Fruit fly (Drosophila melanogaster) whole organism, embryonic: ENCODE measurements around the gene Fbw5.

Experiments used
- Antp ChIP-seq: fragments of 200-800 bp; sonication (Bioruptor generic); optimal IDR thresholded peaks from 3 replicates; lab custom pipeline; 2016; ENCODE audit warnings: missing biosample characterization, missing genetic modification characterization
- Asciz ChIP-seq: fragments of 200-800 bp; sonication (Bioruptor generic); optimal IDR thresholded peaks from 2 replicates; lab custom pipeline; 2017; ENCODE audit warnings: missing biosample characterization, mild to moderate bottlenecking, missing genetic modification characterization, missing genetic modification reagents
- CG1024 ChIP-seq: fragments of 200-800 bp; sonication (Bioruptor generic); IDR thresholded peaks from 2 replicates; pipeline ENCODE4 v1.3.6; 2022; ENCODE audit warnings: missing biosample characterization, missing genetic modification characterization
- CG12744 ChIP-seq: fragments of 200-800 bp; sonication (Bioruptor generic); optimal IDR thresholded peaks from 2 replicates; lab custom pipeline; 2016; ENCODE audit warnings: missing biosample characterization, missing genetic modification characterization
- CG12769 ChIP-seq: fragments of 200-800 bp; sonication (Bioruptor generic); optimal IDR thresholded peaks from 2 replicates; lab custom pipeline; 2019; ENCODE audit warnings: missing biosample characterization, mild to moderate bottlenecking, missing genetic modification characterization, moderate library complexity
- CG13123 ChIP-seq: fragments of 200-800 bp; sonication (Bioruptor generic); optimal IDR thresholded peaks from 2 replicates; lab custom pipeline; 2016; ENCODE audit warnings: missing biosample characterization, missing genetic modification characterization
- CG14667 ChIP-seq: fragments of 200-800 bp; sonication (Bioruptor generic); IDR thresholded peaks from 2 replicates; pipeline ENCODE4 v1.3.6; 2022; ENCODE audit warnings: missing biosample characterization, missing genetic modification characterization
- CG17328 ChIP-seq: fragments of 200-800 bp; sonication (Bioruptor generic); IDR thresholded peaks from 2 replicates; pipeline ENCODE4 v1.3.6; 2022; ENCODE audit warnings: missing biosample characterization, missing genetic modification characterization
- CG2129 ChIP-seq: fragments of 200-800 bp; sonication (Bioruptor generic); IDR thresholded peaks from 2 replicates; pipeline ENCODE4 v1.3.6; 2022; ENCODE audit warnings: missing biosample characterization, missing genetic modification characterization; ENCODE audit not compliant: partially characterized antibody
- CG2712 ChIP-seq: fragments of 200-800 bp; optimal IDR thresholded peaks from 3 replicates; lab custom pipeline; 2019; ENCODE audit warnings: missing biosample characterization, mild to moderate bottlenecking, missing genetic modification characterization, moderate library complexity
- CG2889 ChIP-seq: fragments of 200-800 bp; sonication (Bioruptor generic); IDR thresholded peaks from 3 replicates; pipeline ENCODE4 v1.3.6; 2022; ENCODE audit warnings: missing biosample characterization, missing genetic modification characterization
- CG30020 ChIP-seq: fragments of 200-800 bp; optimal IDR thresholded peaks from 2 replicates; lab custom pipeline; 2019; ENCODE audit warnings: missing biosample characterization, mild to moderate bottlenecking, missing genetic modification characterization, moderate library complexity
- CG32767 ChIP-seq: fragments of 200-800 bp; sonication (Bioruptor generic); IDR thresholded peaks from 2 replicates; pipeline ENCODE4 v1.3.6; 2022; ENCODE audit warnings: missing biosample characterization, missing genetic modification characterization
- CG33557 ChIP-seq: fragments of 200-800 bp; sonication (Bioruptor generic); optimal IDR thresholded peaks from 2 replicates; lab custom pipeline; 2019; ENCODE audit warnings: missing biosample characterization, mild to moderate bottlenecking, missing genetic modification characterization, moderate library complexity
- CG34224 ChIP-seq: fragments of 200-800 bp; sonication (Bioruptor generic); IDR thresholded peaks from 3 replicates; pipeline ENCODE4 v1.3.6; 2022; ENCODE audit warnings: missing biosample characterization, missing genetic modification characterization; ENCODE audit not compliant: partially characterized antibody
- CG3726 ChIP-seq: fragments of 200-800 bp; sonication (Bioruptor generic); IDR thresholded peaks from 3 replicates; pipeline ENCODE4, ENCODE4 v1.3.6; 2022; ENCODE audit warnings: missing biosample characterization, missing genetic modification characterization
- CG3838 ChIP-seq: fragments of 200-800 bp; sonication (Bioruptor generic); optimal IDR thresholded peaks from 3 replicates; lab custom pipeline; 2016; ENCODE audit warnings: missing biosample characterization, missing genetic modification characterization
- CG6272 ChIP-seq: fragments of 200-800 bp; sonication (Bioruptor generic); IDR thresholded peaks from 2 replicates; pipeline ENCODE4 v1.3.6; 2022; ENCODE audit warnings: missing biosample characterization, missing genetic modification characterization
- CG6683 ChIP-seq: fragments of 200-800 bp; sonication (Bioruptor generic); optimal IDR thresholded peaks from 2 replicates; lab custom pipeline; 2017; ENCODE audit warnings: missing biosample characterization, mild to moderate bottlenecking, missing genetic modification characterization, missing genetic modification reagents
- CG7372 ChIP-seq: fragments of 200-800 bp; sonication (Bioruptor generic); IDR thresholded peaks from 2 replicates; pipeline ENCODE4 v1.3.6; 2022; ENCODE audit warnings: missing biosample characterization, missing genetic modification characterization
- CG7745 ChIP-seq: fragments of 200-800 bp; sonication (Bioruptor generic); optimal IDR thresholded peaks from 2 replicates; lab custom pipeline; 2018; ENCODE audit warnings: missing biosample characterization, mild to moderate bottlenecking, missing genetic modification characterization, moderate library complexity
- CG7928 ChIP-seq: fragments of 200-800 bp; sonication (Bioruptor generic); optimal IDR thresholded peaks from 2 replicates; lab custom pipeline; 2017; ENCODE audit warnings: missing biosample characterization, mild to moderate bottlenecking, missing genetic modification characterization
- D ChIP-seq, 2 experiments: fragments of 200-800 bp in 1 of 2; fragments of >200 bp in 1 of 2; sonication (Bioruptor generic) in 1 of 2; optimal IDR thresholded peaks; 2 replicates in 1 of 2; 3 replicates in 1 of 2; lab custom pipeline; 2017; ENCODE audit warnings: mild to moderate bottlenecking in 1 of 2, missing biosample characterization in 1 of 2, missing genetic modification characterization in 1 of 2, missing genetic modification reagents in 1 of 2
- Deaf1 ChIP-seq: fragments of 200-800 bp; optimal IDR thresholded peaks from 3 replicates; lab custom pipeline; 2019; ENCODE audit warnings: missing biosample characterization, mild to moderate bottlenecking, missing genetic modification characterization, moderate library complexity
- Dip3 ChIP-seq: fragments of 200-800 bp; sonication (Bioruptor generic); optimal IDR thresholded peaks from 3 replicates; lab custom pipeline; 2016; ENCODE audit warnings: missing biosample characterization, missing genetic modification characterization
- Elba2 ChIP-seq: fragments of 200-800 bp; sonication (Bioruptor generic); optimal IDR thresholded peaks from 3 replicates; lab custom pipeline; 2016; ENCODE audit warnings: missing biosample characterization, missing genetic modification characterization
- Ets65A ChIP-seq: fragments of 200-800 bp; sonication (Bioruptor generic); peaks from one replicate; lab custom pipeline; 2016; ENCODE audit warnings: missing biosample characterization, missing genetic modification characterization
- HLHmδ ChIP-seq: fragments of 200-800 bp; sonication (Bioruptor generic); optimal IDR thresholded peaks from 2 replicates; lab custom pipeline; 2018; ENCODE audit warnings: missing biosample characterization, mild to moderate bottlenecking, missing genetic modification characterization, moderate library complexity
- Rx ChIP-seq: fragments of 200-800 bp; sonication (Bioruptor generic); IDR thresholded peaks from 2 replicates; pipeline ENCODE4 v1.3.6; 2022; ENCODE audit warnings: missing biosample characterization, missing genetic modification characterization
- TFAM ChIP-seq: fragments of 200-800 bp; sonication (Bioruptor generic); optimal IDR thresholded peaks from 2 replicates; lab custom pipeline; 2017; ENCODE audit warnings: missing biosample characterization, missing genetic modification characterization, inconsistent platforms
- ac ChIP-seq: fragments of 200-800 bp; sonication (Bioruptor generic); optimal IDR thresholded peaks from 3 replicates; lab custom pipeline; 2017; ENCODE audit warnings: missing biosample characterization, mild to moderate bottlenecking, missing genetic modification characterization
- ash1 ChIP-seq: fragments of 200-800 bp; sonication (Bioruptor generic); optimal IDR thresholded peaks from 2 replicates; lab custom pipeline; 2018; ENCODE audit warnings: missing biosample characterization, mild to moderate bottlenecking, missing genetic modification characterization
- ci ChIP-seq: fragments of 200-800 bp; sonication (Bioruptor generic); IDR thresholded peaks from 3 replicates; pipeline ENCODE4 v1.3.6; 2022; ENCODE audit warnings: missing biosample characterization, missing genetic modification characterization
- corto ChIP-seq: fragments of 200-800 bp; sonication (Bioruptor generic); optimal IDR thresholded peaks from 2 replicates; lab custom pipeline; 2016; ENCODE audit warnings: missing biosample characterization, mild to moderate bottlenecking, missing genetic modification characterization, moderate library complexity
- crp ChIP-seq, 2 experiments: fragments of 200-800 bp; sonication (Bioruptor generic); optimal IDR thresholded peaks; 2 replicates in 1 of 2; 3 replicates in 1 of 2; lab custom pipeline; 2017; ENCODE audit warnings: missing biosample characterization in 2 of 2, missing genetic modification characterization in 2 of 2, mild to moderate bottlenecking in 1 of 2, moderate library complexity in 1 of 2
- danr ChIP-seq: fragments of 200-800 bp; sonication (Bioruptor generic); IDR thresholded peaks from 2 replicates; pipeline ENCODE4 v1.3.6; 2022; ENCODE audit warnings: missing biosample characterization, missing genetic modification characterization
- dm ChIP-seq: fragments of 200-800 bp; sonication (Bioruptor generic); optimal IDR thresholded peaks from 3 replicates; lab custom pipeline; 2016; ENCODE audit warnings: missing biosample characterization, missing genetic modification characterization
- dmrt11E ChIP-seq: fragments of 200-800 bp; sonication (Bioruptor generic); optimal IDR thresholded peaks from 3 replicates; lab custom pipeline; 2018; ENCODE audit warnings: missing biosample characterization, mild to moderate bottlenecking, missing genetic modification characterization, moderate library complexity
- ewg ChIP-seq: fragments of 200-800 bp; sonication (Bioruptor generic); optimal IDR thresholded peaks from 3 replicates; lab custom pipeline; 2017; ENCODE audit warnings: mild to moderate bottlenecking, missing biosample characterization, missing genetic modification reagents, missing genetic modification characterization
- grn ChIP-seq: fragments of 200-800 bp; sonication (Bioruptor generic); optimal IDR thresholded peaks from 3 replicates; lab custom pipeline; 2017; ENCODE audit warnings: missing biosample characterization, missing genetic modification characterization
- gt ChIP-seq: fragments of 200-800 bp; sonication (Bioruptor generic); IDR thresholded peaks from 2 replicates; pipeline ENCODE4 v1.3.6; 2022; ENCODE audit warnings: missing biosample characterization, missing genetic modification characterization
- jigr1 ChIP-seq: fragments of 200-800 bp; sonication (Bioruptor generic); IDR thresholded peaks from 3 replicates; pipeline ENCODE4 v1.3.6; 2022; ENCODE audit warnings: missing biosample characterization, missing genetic modification characterization
- kni ChIP-seq: fragments of 200-800 bp; sonication (Bioruptor generic); optimal IDR thresholded peaks from 3 replicates; lab custom pipeline; 2017; ENCODE audit warnings: mild to moderate bottlenecking, missing biosample characterization, missing genetic modification reagents, missing genetic modification characterization
- schlank ChIP-seq: fragments of 200-800 bp; sonication (Bioruptor generic); optimal IDR thresholded peaks from 2 replicates; lab custom pipeline; 2018; ENCODE audit warnings: missing biosample characterization, mild to moderate bottlenecking, missing genetic modification characterization
- shn ChIP-seq: fragments of 200-800 bp; sonication (Bioruptor generic); optimal IDR thresholded peaks from 3 replicates; lab custom pipeline; 2016; ENCODE audit warnings: missing biosample characterization, missing genetic modification characterization
- sim ChIP-seq: fragments of 200-800 bp; sonication (Bioruptor generic); IDR thresholded peaks from 2 replicates; pipeline ENCODE4 v1.3.6; 2022; ENCODE audit warnings: missing biosample characterization, missing genetic modification characterization
- sqz ChIP-seq: fragments of 200-800 bp; sonication (Bioruptor generic); optimal IDR thresholded peaks from 3 replicates; lab custom pipeline; 2018; ENCODE audit warnings: missing biosample characterization, mild to moderate bottlenecking, missing genetic modification characterization
- tio ChIP-seq: fragments of 200-800 bp; sonication (Bioruptor generic); optimal IDR thresholded peaks from 2 replicates; lab custom pipeline; 2017; ENCODE audit warnings: missing biosample characterization, missing genetic modification characterization, inconsistent platforms
- zfh2 ChIP-seq: fragments of 200-800 bp; sonication (Bioruptor generic); optimal IDR thresholded peaks from 2 replicates; lab custom pipeline; 2016; ENCODE audit warnings: missing biosample characterization, missing genetic modification characterization

The Fbw5 gene

DNA sequence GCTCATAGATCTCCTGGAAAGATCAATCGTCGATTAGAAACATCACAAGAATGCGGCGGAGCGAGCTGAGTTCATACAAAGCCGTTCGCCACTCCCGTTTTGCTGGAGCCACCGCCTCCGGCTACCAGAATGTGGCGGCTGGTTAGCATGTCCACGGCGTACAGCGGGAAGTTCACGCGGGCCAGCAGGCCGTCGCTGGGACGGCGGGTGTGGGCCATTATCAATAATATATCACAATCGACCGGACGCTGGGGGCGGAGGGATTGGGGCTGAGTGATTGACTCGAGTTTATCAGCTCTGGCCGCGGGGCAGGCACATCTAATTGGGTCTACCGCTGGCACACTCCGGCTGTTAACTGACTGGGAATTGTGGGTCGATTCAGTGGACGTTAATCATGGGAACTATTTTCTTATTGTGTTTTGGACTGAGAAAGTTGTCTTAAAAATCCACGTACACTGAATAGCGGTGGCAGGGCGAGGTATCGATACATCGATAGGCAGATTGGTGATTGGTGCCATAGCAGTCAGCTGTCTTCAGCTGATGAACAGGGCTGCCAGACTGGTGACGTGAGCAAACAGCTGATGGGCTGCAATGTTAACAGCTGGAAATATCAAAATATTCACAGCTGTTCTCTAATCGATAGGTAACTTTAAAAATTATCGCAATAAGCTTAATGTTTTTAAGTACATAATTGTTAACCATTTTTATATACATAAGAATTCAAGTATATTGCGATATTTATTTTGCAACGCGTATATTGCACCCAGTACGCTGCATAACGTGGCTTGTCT lies 32.9 kb upstream of the Fbw5 start, which contains the start of gene CG9175 (continued):
- TF ChIP-seq Asciz (GFP tag; lab: Kevin White, UChicago) (no peak), ewg (peak; percentile 20), CG2889 (GFP tag; lab: Robert Waterston, UW) (no peak), CG7928 (GFP tag; lab: Kevin White, UChicago) (no peak), ash1 (GFP tag; lab: Kevin White, UChicago) (peak; percentile 28), CG12744 (GFP tag; lab: Kevin White, UChicago) (no peak), Ets65A (GFP tag; lab: Kevin White, UChicago) (no peak), dmrt11E (tag; lab: Kevin White, UChicago) (peak; percentile 19), tio (GFP tag; lab: Kevin White, UChicago) (no peak), CG2129 (GFP tag; lab: Robert Waterston, UW) (peak; percentile 89), TFAM (GFP tag; lab: Kevin White, UChicago) (no peak), CG7372 (GFP tag; lab: Robert Waterston, UW) (no peak; the same call in 1 of the 2 replicates), Elba2 (peak; percentile 97), CG34224 (GFP tag; lab: Robert Waterston, UW) (peak; percentile 99), CG1024 (GFP tag; lab: Robert Waterston, UW) (no peak), Rx (no peak), CG3726 (GFP tag; lab: Robert Waterston, UW) (no peak), CG6272 (GFP tag; lab: Robert Waterston, UW) (no peak; the same call in 1 of the 2 replicates), HLHmδ (peak; percentile 83), jigr1 (no peak; the same call in 2 of the 3 replicates), danr (no peak), CG7745 (no peak), crp (GFP tag; optimal IDR thresholded peaks at IDR 0.05; lab: Kevin White, UChicago) (peak; percentile 100), shn (GFP tag; lab: Kevin White, UChicago) (no peak), kni (GFP tag; lab: Kevin White, UChicago) (no peak), CG3838 (GFP tag; lab: Kevin White, UChicago) (no peak), corto (GFP tag; lab: Kevin White, UChicago) (no peak), sqz (GFP tag; lab: Kevin White, UChicago) (no peak), ci (GFP tag; lab: Robert Waterston, UW) (peak; percentile 78), CG12769 (tag; lab: Kevin White, UChicago) (no peak), CG33557 (GFP tag; lab: Kevin White, UChicago) (no peak), gt (GFP tag; lab: Robert Waterston, UW) (no peak), schlank (tag; lab: Kevin White, UChicago) (no peak), CG13123 (GFP tag; lab: Kevin White, UChicago) (no peak), CG30020 (tag; lab: Kevin White, UChicago) (peak; percentile 33), CG32767 (GFP tag; lab: Robert Waterston, UW) (no peak), sim (GFP tag; lab: Robert Waterston, UW) (no peak), ac (GFP tag; lab: Kevin White, UChicago) (no peak), CG2712 (tag; lab: Kevin White, UChicago) (peak; percentile 45), Deaf1 (tag; lab: Kevin White, UChicago) (peak; percentile 29), dm (GFP tag; lab: Kevin White, UChicago) (peak; percentile 22), CG17328 (no peak), CG6683 (no peak), zfh2 (GFP tag; lab: Kevin White, UChicago) (peak; percentile 41), Antp (peak; percentile 39), CG14667 (GFP tag; lab: Robert Waterston, UW) (no peak), grn (GFP tag; lab: Kevin White, UChicago) (no peak), Dip3 (GFP tag; lab: Kevin White, UChicago) (no peak), D (optimal IDR thresholded peaks at IDR 0.05; lab: Kevin White, UChicago) (peak; percentile 58), D (GFP tag; optimal IDR thresholded peaks at IDR 0.05; lab: Kevin White, UChicago) (no peak)
